Fruit fly (Drosophila melanogaster): ENCODE measurements around the gene Hsp68.

Hsp68 gene

DNA sequence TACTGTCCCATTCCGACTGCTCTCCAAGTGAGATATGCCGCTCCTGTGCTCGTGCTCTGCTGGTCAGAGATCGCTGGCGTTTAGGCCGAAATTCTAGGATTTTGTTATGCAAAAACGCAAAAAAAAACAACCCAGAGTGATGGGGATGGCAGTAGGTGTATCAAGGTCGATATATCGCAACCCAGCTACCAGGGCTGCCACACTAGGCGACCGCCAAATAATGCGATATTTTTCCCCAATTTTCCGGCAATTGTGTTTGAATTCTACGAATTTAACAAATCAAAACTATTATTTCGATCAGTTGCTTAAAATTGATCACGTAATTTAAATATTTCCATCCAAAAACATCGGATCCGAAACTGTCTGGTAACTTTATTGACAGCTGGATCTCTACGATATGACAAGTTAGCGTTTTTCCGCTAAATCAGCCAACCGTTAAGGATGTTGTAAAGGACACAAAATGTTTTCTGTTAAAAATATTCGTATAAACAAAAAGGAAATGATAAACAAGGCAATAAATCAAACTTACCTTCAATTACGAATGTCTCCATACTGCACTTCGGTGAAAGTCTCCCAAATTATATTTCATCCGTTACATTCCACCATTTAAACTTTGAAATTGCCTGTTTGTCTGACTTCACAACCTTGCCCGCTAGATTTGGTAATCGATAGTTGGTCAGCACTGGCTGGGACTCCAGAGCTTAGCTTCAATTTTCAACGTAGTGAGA lies 19.4 kb downstream of the Hsp68 start, which contains the start of gene spas (continued):
- TF ChIP-seq run (tag; optimal IDR thresholded peaks at IDR 0.05) (no peak), sisA (GFP tag; IDR thresholded peaks at IDR 0.05) (peak; percentile 87), CG6175 (GFP tag; IDR thresholded peaks at IDR 0.05) (peak; percentile 23; the same call in 1 of the 3 replicates), slp2 (GFP tag; optimal IDR thresholded peaks at IDR 0.05) (peak; percentile 80), CG2678 (tag; optimal IDR thresholded peaks at IDR 0.05) (peak; percentile 63), HLH3B (GFP tag; IDR thresholded peaks at IDR 0.05) (peak; percentile 62), Doc3 (GFP tag; IDR thresholded peaks at IDR 0.05; ENCODE audit: partially characterized antibody) (peak; percentile 90), Ada2b (GFP tag; IDR thresholded peaks at IDR 0.05) (peak; percentile 41; the same call in 1 of the 2 replicates), rib (GFP tag; IDR thresholded peaks at IDR 0.05) (peak; percentile 79), CTCF (GFP tag; optimal IDR thresholded peaks at IDR 0.05) (no peak), al (GFP tag; IDR thresholded peaks at IDR 0.05) (peak; percentile 63; the same call in 1 of the 2 replicates), CG17829 (tag; optimal IDR thresholded peaks at IDR 0.05) (peak; percentile 62), CG17612 (GFP tag; IDR thresholded peaks at IDR 0.05) (no peak), CG4707 (GFP tag; optimal IDR thresholded peaks at IDR 0.05) (no peak), CG4404 (GFP tag; IDR thresholded peaks at IDR 0.05) (peak; percentile 81), Sox102F (GFP tag; optimal IDR thresholded peaks at IDR 0.05) (no peak), esg (GFP tag; conservative IDR thresholded peaks at IDR 0.05) (peak; percentile 70), PHDP (tag; optimal IDR thresholded peaks at IDR 0.05) (peak; percentile 46), onecut (GFP tag; IDR thresholded peaks at IDR 0.05) (peak; percentile 26; the same call in 1 of the 2 replicates), h (optimal IDR thresholded peaks at IDR 0.05) (no peak), CG14441 (GFP tag; IDR thresholded peaks at IDR 0.05) (peak; percentile 74), YL-1 (GFP tag; optimal IDR thresholded peaks at IDR 0.05) (peak; percentile 65), CG3407 (GFP tag; optimal IDR thresholded peaks at IDR 0.05) (peak; percentile 46), CG2875 (GFP tag; optimal IDR thresholded peaks at IDR 0.05) (no peak), dysf (GFP tag; IDR thresholded peaks at IDR 0.05) (peak; percentile 74), gfzf (GFP tag; optimal IDR thresholded peaks at IDR 0.05) (peak; percentile 27), Optix (GFP tag; IDR thresholded peaks at IDR 0.05) (peak; percentile 76; the same call in 2 of the 3 replicates), oc (tag; optimal IDR thresholded peaks at IDR 0.05) (peak; percentile 26), Mes4 (GFP tag; optimal IDR thresholded peaks at IDR 0.05) (peak; percentile 17), CG6765 (GFP tag; optimal IDR thresholded peaks at IDR 0.05) (no peak), CG1024 (GFP tag; IDR thresholded peaks at IDR 0.05) (peak; percentile 53), CG9437 (GFP tag; optimal IDR thresholded peaks at IDR 0.05) (peak; percentile 67), Antp (GFP tag; optimal IDR thresholded peaks at IDR 0.05) (peak; percentile 70), Opbp (GFP tag; IDR thresholded peaks at IDR 0.05; ENCODE audit: partially characterized antibody) (peak; percentile 93), CG12104 (GFP tag; optimal IDR thresholded peaks at IDR 0.05) (no peak), MTF-1 (GFP tag; optimal IDR thresholded peaks at IDR 0.05; ENCODE audit: borderline replicate concordance) (no peak), Myb (GFP tag; optimal IDR thresholded peaks at IDR 0.05) (peak; percentile 91), gsb (GFP tag; IDR thresholded peaks at IDR 0.05) (peak; percentile 31; the same call in 1 of the 2 replicates), CG10147 (GFP tag; optimal IDR thresholded peaks at IDR 0.05) (no peak), CG42726 (GFP tag; IDR thresholded peaks at IDR 0.05; ENCODE audit: partially characterized antibody) (peak; percentile 90), Dfd (GFP tag; optimal IDR thresholded peaks at IDR 0.05) (no peak), TFAM (GFP tag; optimal IDR thresholded peaks at IDR 0.05) (no peak), CG1603 (tag; optimal IDR thresholded peaks at IDR 0.05) (peak; percentile 90), CG17568 (GFP tag; optimal IDR thresholded peaks at IDR 0.05) (no peak), wdn (GFP tag; IDR thresholded peaks at IDR 0.05) (no peak; the same call in 1 of the 2 replicates), CG9215 (GFP tag; IDR thresholded peaks at IDR 0.05) (peak; percentile 78), CG15011 (GFP tag; optimal IDR thresholded peaks at IDR 0.05) (no peak), chm (GFP tag; IDR thresholded peaks at IDR 0.05) (peak; percentile 11; the same call in 1 of the 2 replicates), CG34376 (GFP tag; optimal IDR thresholded peaks at IDR 0.05) (peak; percentile 37), CG6683 (GFP tag; optimal IDR thresholded peaks at IDR 0.05) (no peak)

Measured in whole organism, embryonic.